Fruit fly (Drosophila melanogaster) whole organism, embryonic: Measurements from ENCODE around the gene thoc6.

ENCODE experiments used
- Abd-B ChIP-seq: fragments of 200-800 bp; sonication (Bioruptor generic); optimal IDR thresholded peaks from 2 replicates; lab custom pipeline; 2018; ENCODE audit warnings: missing biosample characterization, mild to moderate bottlenecking, missing genetic modification characterization, moderate library complexity
- Atf6 ChIP-seq: fragments of 200-800 bp; sonication (Bioruptor generic); IDR thresholded peaks from 2 replicates; pipeline ENCODE4 v1.3.6; 2022; ENCODE audit warnings: missing biosample characterization, missing genetic modification characterization
- CG11247 ChIP-seq: fragments of 200-800 bp; sonication (Bioruptor generic); IDR thresholded peaks from 2 replicates; pipeline ENCODE4 v1.3.6; 2022; ENCODE audit warnings: missing biosample characterization, missing genetic modification characterization
- CG11456 ChIP-seq: fragments of 200-800 bp; sonication (Bioruptor generic); IDR thresholded peaks from 3 replicates; pipeline ENCODE4 v1.3.6; 2022; ENCODE audit warnings: missing biosample characterization, missing genetic modification characterization
- CG11504 ChIP-seq: fragments of 200-800 bp; sonication (Bioruptor generic); optimal IDR thresholded peaks from 3 replicates; lab custom pipeline; 2019; ENCODE audit warnings: missing biosample characterization, mild to moderate bottlenecking, missing genetic modification characterization, moderate library complexity
- CG1233 ChIP-seq: fragments of 200-800 bp; sonication (Bioruptor generic); optimal IDR thresholded peaks from 4 replicates; lab custom pipeline; 2018; ENCODE audit warnings: missing biosample characterization, mild to moderate bottlenecking, missing genetic modification characterization
- CG12744 ChIP-seq: fragments of 200-800 bp; sonication (Bioruptor generic); optimal IDR thresholded peaks from 2 replicates; lab custom pipeline; 2016; ENCODE audit warnings: missing biosample characterization, missing genetic modification characterization
- CG14860 ChIP-seq: fragments of 200-800 bp; sonication (Bioruptor generic); IDR thresholded peaks from 3 replicates; pipeline ENCODE4 v1.3.6; 2022; ENCODE audit warnings: missing biosample characterization, missing genetic modification characterization; ENCODE audit not compliant: partially characterized antibody
- CG14965 ChIP-seq: fragments of 200-800 bp; sonication (Bioruptor generic); optimal IDR thresholded peaks from 2 replicates; lab custom pipeline; 2016; ENCODE audit warnings: missing biosample characterization, missing genetic modification characterization, borderline replicate concordance
- CG18476 ChIP-seq: fragments of 200-800 bp; sonication (Bioruptor generic); optimal IDR thresholded peaks from 2 replicates; lab custom pipeline; 2016; ENCODE audit warnings: missing biosample characterization, mild to moderate bottlenecking, missing genetic modification characterization
- CG2199 ChIP-seq: fragments of 200-800 bp; sonication (Bioruptor generic); IDR thresholded peaks from 3 replicates; pipeline ENCODE4 v1.3.6; 2022; ENCODE audit warnings: missing biosample characterization, missing genetic modification characterization
- CG30431 ChIP-seq: fragments of 200-800 bp; sonication (Bioruptor generic); optimal IDR thresholded peaks from 2 replicates; lab custom pipeline; 2017; ENCODE audit warnings: missing biosample characterization, missing genetic modification characterization
- CG3281 ChIP-seq: fragments of 200-800 bp; sonication (Bioruptor generic); optimal IDR thresholded peaks from 3 replicates; lab custom pipeline; 2017; ENCODE audit warnings: missing biosample characterization, mild to moderate bottlenecking, missing genetic modification characterization
- CG3847 ChIP-seq: fragments of 200-800 bp; sonication (Bioruptor generic); IDR thresholded peaks from 2 replicates; pipeline ENCODE4 v1.3.6; 2022; ENCODE audit warnings: missing biosample characterization, missing genetic modification characterization
- CG4424 ChIP-seq: fragments of 200-800 bp; sonication (Bioruptor generic); optimal IDR thresholded peaks from 3 replicates; lab custom pipeline; 2016; ENCODE audit warnings: missing biosample characterization, missing genetic modification characterization
- CG5953 ChIP-seq: fragments of 200-800 bp; sonication (Bioruptor generic); IDR thresholded peaks from 2 replicates; pipeline ENCODE4 v1.3.6; 2022; ENCODE audit warnings: missing biosample characterization, missing genetic modification characterization
- CG6765 ChIP-seq: fragments of 200-800 bp; sonication (Bioruptor generic); optimal IDR thresholded peaks from 3 replicates; lab custom pipeline; 2017; ENCODE audit warnings: missing biosample characterization, mild to moderate bottlenecking, missing genetic modification characterization
- CG7372 ChIP-seq: fragments of 200-800 bp; sonication (Bioruptor generic); IDR thresholded peaks from 2 replicates; pipeline ENCODE4 v1.3.6; 2022; ENCODE audit warnings: missing biosample characterization, missing genetic modification characterization
- CG7963 ChIP-seq: fragments of 200-800 bp; sonication (Bioruptor generic); IDR thresholded peaks from 3 replicates; pipeline ENCODE4 v1.3.6; 2022; ENCODE audit warnings: missing biosample characterization, missing genetic modification characterization; ENCODE audit not compliant: partially characterized antibody
- CG9932 ChIP-seq: fragments of 200-800 bp; sonication (Bioruptor generic); IDR thresholded peaks from 2 replicates; pipeline ENCODE4 v1.3.6; 2022; ENCODE audit warnings: missing biosample characterization, missing genetic modification characterization
- Dll ChIP-seq: fragments of 200-800 bp; sonication (Bioruptor generic); IDR thresholded peaks from 4 replicates; pipeline ENCODE4 v1.3.6; 2022; ENCODE audit warnings: missing biosample characterization, missing genetic modification characterization; ENCODE audit not compliant: partially characterized antibody
- Gug ChIP-seq: fragments of 200-800 bp; sonication (Bioruptor generic); IDR thresholded peaks from 4 replicates; pipeline ENCODE4 v1.3.6; 2022; ENCODE audit warnings: missing biosample characterization, missing genetic modification characterization
- Lim3 ChIP-seq: fragments of 200-800 bp; sonication (Bioruptor generic); IDR thresholded peaks from 2 replicates; pipeline ENCODE4 v1.3.6; 2022; ENCODE audit warnings: missing biosample characterization, missing genetic modification characterization
- Mrtf ChIP-seq: fragments of 200-800 bp; sonication (Bioruptor generic); IDR thresholded peaks from 3 replicates; pipeline ENCODE4 v1.3.6; 2022; ENCODE audit warnings: missing biosample characterization, missing genetic modification characterization
- NFAT ChIP-seq: fragments of 200-800 bp; sonication (Bioruptor generic); IDR thresholded peaks from 2 replicates; pipeline ENCODE4 v1.3.6; 2022; ENCODE audit warnings: missing biosample characterization, missing genetic modification characterization
- al ChIP-seq: fragments of 200-800 bp; sonication (Bioruptor generic); IDR thresholded peaks from 2 replicates; pipeline ENCODE4 v1.3.6; 2022; ENCODE audit warnings: missing biosample characterization, missing genetic modification characterization
- bab2 ChIP-seq: fragments of 200-800 bp; sonication (Bioruptor generic); optimal IDR thresholded peaks from 2 replicates; lab custom pipeline; 2016; ENCODE audit warnings: missing biosample characterization, missing genetic modification characterization
- ci ChIP-seq: fragments of 200-800 bp; sonication (Bioruptor generic); IDR thresholded peaks from 3 replicates; pipeline ENCODE4 v1.3.6; 2022; ENCODE audit warnings: missing biosample characterization, missing genetic modification characterization
- crc ChIP-seq: fragments of 200-800 bp; sonication (Bioruptor generic); optimal IDR thresholded peaks from 2 replicates; lab custom pipeline; 2016; ENCODE audit warnings: missing biosample characterization, missing genetic modification characterization
- dysf ChIP-seq: fragments of 200-800 bp; sonication (Bioruptor generic); IDR thresholded peaks from 3 replicates; pipeline ENCODE4 v1.3.6; 2022; ENCODE audit warnings: missing biosample characterization, missing genetic modification characterization
- gem ChIP-seq: fragments of 200-800 bp; sonication (Bioruptor generic); optimal IDR thresholded peaks from 2 replicates; lab custom pipeline; 2019; ENCODE audit warnings: missing biosample characterization, mild to moderate bottlenecking, missing genetic modification characterization, moderate library complexity
- grau ChIP-seq: fragments of 200-800 bp; optimal IDR thresholded peaks from 3 replicates; lab custom pipeline; 2019; ENCODE audit warnings: missing biosample characterization, mild to moderate bottlenecking, missing genetic modification characterization, moderate library complexity
- grn ChIP-seq: fragments of 200-800 bp; sonication (Bioruptor generic); optimal IDR thresholded peaks from 3 replicates; lab custom pipeline; 2017; ENCODE audit warnings: missing biosample characterization, missing genetic modification characterization
- her ChIP-seq: fragments of 200-800 bp; sonication (Bioruptor generic); optimal IDR thresholded peaks from 2 replicates; lab custom pipeline; 2016; ENCODE audit warnings: missing biosample characterization, missing genetic modification characterization
- hth ChIP-seq: fragments of >200 bp; optimal IDR thresholded peaks from 2 replicates; lab custom pipeline; 2017; ENCODE audit warnings: inconsistent platforms
- inv ChIP-seq: fragments of 200-800 bp; sonication (Bioruptor generic); IDR thresholded peaks from 2 replicates; pipeline ENCODE4 v1.3.6; 2022; ENCODE audit warnings: missing biosample characterization, missing genetic modification characterization; ENCODE audit not compliant: partially characterized antibody
- kay ChIP-seq: fragments of 200-800 bp; sonication (Bioruptor generic); optimal IDR thresholded peaks from 2 replicates; lab custom pipeline; 2016; ENCODE audit warnings: missing biosample characterization, missing genetic modification characterization
- lmd ChIP-seq: fragments of 200-800 bp; sonication (Bioruptor generic); IDR thresholded peaks from 2 replicates; pipeline ENCODE4 v1.3.6; 2022; ENCODE audit warnings: missing biosample characterization, missing genetic modification characterization
- nmo ChIP-seq: fragments of 200-800 bp; sonication (Bioruptor generic); optimal IDR thresholded peaks from 2 replicates; lab custom pipeline; 2018; ENCODE audit warnings: missing biosample characterization, mild to moderate bottlenecking, missing genetic modification characterization, moderate library complexity
- oc ChIP-seq: fragments of 200-800 bp; sonication (Bioruptor generic); optimal IDR thresholded peaks from 2 replicates; lab custom pipeline; 2018; ENCODE audit warnings: missing biosample characterization, mild to moderate bottlenecking, missing genetic modification characterization, moderate library complexity
- pan ChIP-seq, 4 experiments: fragments of >200 bp in 3 of 4; fragments of 200-800 bp in 1 of 4; sonication (Bioruptor generic) in 1 of 4; optimal IDR thresholded peaks in 3 of 4; IDR thresholded peaks in 1 of 4; 2 replicates each; pipeline versions ENCODE4 v1.3.6 to Lab custom; 2017 to 2022; ENCODE audit warnings: missing biosample characterization in 2 of 4, missing genetic modification characterization in 2 of 4, mixed read lengths in 1 of 4
- peb ChIP-seq: fragments of 200-800 bp; sonication (Bioruptor generic); IDR thresholded peaks from 2 replicates; pipeline ENCODE4 v1.3.6; 2022; ENCODE audit warnings: missing biosample characterization, missing genetic modification characterization
- row ChIP-seq: fragments of 200-800 bp; sonication (Bioruptor generic); IDR thresholded peaks from 3 replicates; pipeline ENCODE4 v1.3.6; 2022; ENCODE audit warnings: missing biosample characterization, missing genetic modification characterization
- scrt ChIP-seq: fragments of 200-800 bp; sonication (Bioruptor generic); optimal IDR thresholded peaks from 2 replicates; lab custom pipeline; 2018; ENCODE audit warnings: missing biosample characterization, mild to moderate bottlenecking, missing genetic modification characterization, moderate library complexity
- sens ChIP-seq: fragments of 200-800 bp; sonication (Bioruptor generic); peaks from one replicate; lab custom pipeline; 2016; ENCODE audit warnings: missing biosample characterization, missing genetic modification characterization
- sob ChIP-seq: fragments of 200-800 bp; sonication (Bioruptor generic); IDR thresholded peaks from 2 replicates; pipeline ENCODE4 v1.3.6; 2022; ENCODE audit warnings: missing biosample characterization, missing genetic modification characterization
- toy ChIP-seq: fragments of 200-800 bp; sonication (Bioruptor generic); IDR thresholded peaks from 2 replicates; pipeline ENCODE4 v1.3.6; 2022; ENCODE audit warnings: missing biosample characterization, missing genetic modification characterization
- trh ChIP-seq: fragments of 200-800 bp; sonication (Bioruptor generic); optimal IDR thresholded peaks from 2 replicates; lab custom pipeline; 2016; ENCODE audit warnings: missing biosample characterization, missing genetic modification characterization
- zen ChIP-seq: fragments of 200-800 bp; sonication (Bioruptor generic); optimal IDR thresholded peaks from 3 replicates; lab custom pipeline; 2018; ENCODE audit warnings: missing biosample characterization, mild to moderate bottlenecking, missing genetic modification characterization, moderate library complexity
- zf30C ChIP-seq: fragments of 200-800 bp; sonication (Bioruptor generic); optimal IDR thresholded peaks from 3 replicates; lab custom pipeline; 2018; ENCODE audit warnings: missing biosample characterization, mild to moderate bottlenecking, missing genetic modification characterization
- zfh1 ChIP-seq: fragments of 200-800 bp; sonication (Bioruptor generic); IDR thresholded peaks from 3 replicates; pipeline ENCODE4 v1.3.6; 2022; ENCODE audit warnings: missing biosample characterization, missing genetic modification characterization

Gene thoc6

DNA sequence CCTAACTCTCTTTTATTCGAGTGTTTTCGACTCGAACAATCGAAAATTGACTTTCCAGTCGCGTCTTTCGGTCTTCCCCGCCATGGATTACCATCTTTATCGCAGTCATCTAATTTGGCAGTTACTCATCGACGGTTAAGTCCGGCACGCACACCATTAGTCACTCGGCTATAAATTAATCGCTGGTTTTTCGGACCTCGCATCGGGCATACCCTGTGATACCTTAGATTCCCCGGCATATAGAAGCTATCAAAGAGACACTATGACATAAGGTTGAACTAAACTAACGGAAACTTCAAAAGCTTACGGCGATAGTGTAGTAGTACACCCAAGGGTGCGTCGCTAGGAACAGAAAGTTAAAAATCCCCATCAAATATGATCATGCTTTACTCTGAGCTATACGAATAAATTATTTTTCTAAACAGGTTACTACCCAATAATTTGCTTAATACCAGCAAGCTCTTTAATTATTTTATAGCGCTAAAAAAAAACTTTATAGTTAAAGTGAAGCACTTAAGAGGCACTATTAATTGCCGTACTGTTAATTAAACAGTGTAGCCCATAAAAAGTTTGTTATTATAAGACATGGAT lies 14.5 kb downstream of the thoc6 start (continued):
- TF ChIP-seq Dll (GFP tag; lab: Robert Waterston, UW) (no peak), grau (tag; lab: Kevin White, UChicago) (peak; percentile 18), peb (GFP tag; lab: Robert Waterston, UW) (no peak), CG3281 (peak; percentile 46), row (GFP tag; lab: Robert Waterston, UW) (peak; percentile 50; the same call in 2 of the 3 replicates), Abd-B (GFP tag; lab: Kevin White, UChicago) (no peak), CG14860 (no peak), grn (GFP tag; lab: Kevin White, UChicago) (peak; percentile 34), CG11504 (peak; percentile 38), nmo (peak; percentile 4), CG11247 (GFP tag; lab: Robert Waterston, UW) (no peak), Atf6 (GFP tag; lab: Robert Waterston, UW) (no peak), sob (GFP tag; lab: Robert Waterston, UW) (no peak), toy (no peak), Lim3 (no peak), Mrtf (GFP tag; lab: Robert Waterston, UW) (no peak), CG1233 (no peak), CG30431 (GFP tag; lab: Kevin White, UChicago) (no peak), Gug (GFP tag; lab: Robert Waterston, UW) (peak; percentile 31; the same call in 1 of the 4 replicates), CG11456 (no peak), CG12744 (GFP tag; lab: Kevin White, UChicago) (no peak), trh (GFP tag; lab: Kevin White, UChicago) (no peak), gem (peak; percentile 2), bab2 (no peak), oc (tag; lab: Kevin White, UChicago) (no peak), lmd (GFP tag; lab: Robert Waterston, UW) (peak; percentile 25; the same call in 1 of the 2 replicates), kay (GFP tag; lab: Kevin White, UChicago) (peak; percentile 5), CG7963 (GFP tag; lab: Robert Waterston, UW) (no peak), dysf (GFP tag; lab: Robert Waterston, UW) (0 out of 3 replicates have a peak, but pooled peaks have one; percentile 4), ci (GFP tag; lab: Robert Waterston, UW) (peak; percentile 43; the same call in 1 of the 3 replicates), inv (GFP tag; lab: Robert Waterston, UW) (no peak), pan (optimal IDR thresholded peaks at IDR 0.05; lab: Kevin White, UChicago) (no peak), pan (GFP tag; optimal IDR thresholded peaks at IDR 0.05 in 1 of 2, IDR thresholded peaks at IDR 0.05 in 1 of 2) (no peak), sens (peak; percentile 60), hth (lab: Kevin White, UChicago) (no peak), CG5953 (GFP tag; lab: Robert Waterston, UW) (no peak), CG4424 (no peak), CG3847 (no peak), CG2199 (GFP tag; lab: Robert Waterston, UW) (no peak), CG6765 (GFP tag; lab: Kevin White, UChicago) (no peak), CG7372 (GFP tag; lab: Robert Waterston, UW) (no peak), zen (tag; lab: Kevin White, UChicago) (no peak), scrt (GFP tag; lab: Kevin White, UChicago) (no peak), her (no peak), CG18476 (GFP tag; lab: Kevin White, UChicago) (no peak), zf30C (no peak), crc (GFP tag; lab: Kevin White, UChicago) (no peak), al (GFP tag; lab: Robert Waterston, UW) (0 out of 2 replicates have a peak, but pooled peaks have one; percentile 29), NFAT (GFP tag; lab: Robert Waterston, UW) (peak; percentile 41; the same call in 1 of the 2 replicates), CG14965 (GFP tag; lab: Kevin White, UChicago) (no peak), CG9932 (GFP tag; lab: Robert Waterston, UW) (peak; percentile 7; the same call in 1 of the 2 replicates), zfh1 (GFP tag; lab: Robert Waterston, UW) (peak; percentile 24; the same call in 1 of the 3 replicates)
